In the genomic region with DNA sequence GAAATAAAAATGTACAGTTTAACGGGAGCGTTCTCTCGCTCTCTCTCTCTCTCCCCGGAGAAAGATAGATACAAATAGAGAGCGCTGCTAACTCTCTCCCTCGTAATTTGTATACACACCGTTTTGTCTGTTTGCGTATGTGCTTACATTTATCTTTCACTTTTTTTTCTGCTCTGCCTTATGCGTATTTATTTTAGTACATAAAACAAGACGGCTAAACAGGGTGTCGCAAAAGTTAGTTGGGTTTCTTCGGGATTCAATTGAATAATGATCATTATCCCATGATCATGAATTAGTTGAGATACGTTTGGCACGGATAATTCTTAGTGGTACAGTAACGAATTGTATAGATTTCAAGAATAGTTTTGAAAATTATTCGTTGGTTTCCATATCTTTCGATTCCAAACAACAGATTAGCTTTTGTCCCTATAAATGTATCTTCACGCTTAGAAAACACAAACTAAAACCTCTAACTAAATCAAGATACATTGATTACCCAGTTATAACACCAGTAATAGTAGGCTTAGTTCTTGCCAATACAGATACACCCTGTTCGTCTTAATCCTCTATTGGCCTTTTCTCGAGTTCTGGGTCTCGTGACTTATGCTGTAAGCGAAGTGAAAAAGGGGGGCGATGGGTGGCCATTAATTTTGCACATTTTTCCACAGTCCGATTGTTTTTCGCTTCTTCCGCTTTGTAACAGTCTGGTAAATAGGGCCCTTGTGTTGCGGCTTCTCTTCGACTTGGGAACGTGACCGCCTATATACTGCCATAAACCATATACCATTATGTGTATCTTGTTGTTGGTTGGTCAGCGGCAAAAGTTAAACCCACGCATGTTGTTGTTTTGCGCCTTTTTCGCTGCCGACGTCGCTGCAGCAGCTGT, we compare ENCODE assay signal across 1 fruit fly cellular context.
TF ChIP-seq lines count a peak whose summit lies in the region.

No protein-coding gene starts in this region.

TF ChIP-seq in whole organism, embryonic, 481 proteins besides CTCF, POLR2A, EP300 and RAD21 (continued from another document and continues in another):
- TF ChIP-seq CG6765 (GFP tag; optimal IDR thresholded peaks at IDR 0.05; lab: Kevin White, UChicago) (peak; percentile 90), CG2129 (GFP tag; IDR thresholded peaks at IDR 0.05; lab: Robert Waterston, UW; ENCODE audit: partially characterized antibody) (no peak), NC2β (GFP tag; optimal IDR thresholded peaks at IDR 0.05; lab: Kevin White, UChicago) (peak; percentile 28), zen (tag; optimal IDR thresholded peaks at IDR 0.05; lab: Kevin White, UChicago) (peak; percentile 34), CG9727 (GFP tag; optimal IDR thresholded peaks at IDR 0.05; lab: Kevin White, UChicago) (peak; percentile 85), ken (GFP tag; IDR thresholded peaks at IDR 0.05; lab: Robert Waterston, UW) (no peak), CG16863 (GFP tag; optimal IDR thresholded peaks at IDR 0.05; lab: Kevin White, UChicago) (peak; percentile 78), Asciz (GFP tag; optimal IDR thresholded peaks at IDR 0.05; lab: Kevin White, UChicago) (peak; percentile 76), Ssrp (tag; optimal IDR thresholded peaks at IDR 0.05; lab: Kevin White, UChicago) (peak; percentile 76), prd (optimal IDR thresholded peaks at IDR 0.05; lab: Kevin White, UChicago) (no peak), prd (GFP tag; IDR thresholded peaks at IDR 0.05; lab: Robert Waterston, UW) (no peak), CG11504 (tag; optimal IDR thresholded peaks at IDR 0.05; lab: Kevin White, UChicago) (peak; percentile 85), CG16815 (GFP tag; optimal IDR thresholded peaks at IDR 0.05; lab: Kevin White, UChicago) (peak; percentile 41), mam (GFP tag; optimal IDR thresholded peaks at IDR 0.05; lab: Kevin White, UChicago) (peak; percentile 79), CG10366 (GFP tag; IDR thresholded peaks at IDR 0.05; lab: Robert Waterston, UW) (no peak), CG18619 (GFP tag; optimal IDR thresholded peaks at IDR 0.05; lab: Kevin White, UChicago) (peak; percentile 83), jigr1 (GFP tag; IDR thresholded peaks at IDR 0.05; lab: Robert Waterston, UW) (no peak), B-H2 (GFP tag; optimal IDR thresholded peaks at IDR 0.05; lab: Kevin White, UChicago) (peak; percentile 65), h (optimal IDR thresholded peaks at IDR 0.05; lab: Kevin White, UChicago) (no peak), Hsf (GFP tag; optimal IDR thresholded peaks at IDR 0.05; lab: Kevin White, UChicago) (peak; percentile 72), Ets65A (GFP tag; lab: Kevin White, UChicago) (peak; percentile 94), btn (GFP tag; optimal IDR thresholded peaks at IDR 0.05; lab: Kevin White, UChicago) (peak; percentile 35), CG17612 (GFP tag; IDR thresholded peaks at IDR 0.05; lab: Robert Waterston, UW) (no peak), sens (GFP tag; lab: Kevin White, UChicago) (peak; percentile 94), CG8765 (GFP tag; IDR thresholded peaks at IDR 0.05; lab: Robert Waterston, UW) (no peak), trh (GFP tag; optimal IDR thresholded peaks at IDR 0.05; lab: Kevin White, UChicago) (peak; percentile 32), knrl (GFP tag; IDR thresholded peaks at IDR 0.05; lab: Robert Waterston, UW; ENCODE audit: partially characterized antibody) (no peak), run (tag; optimal IDR thresholded peaks at IDR 0.05; lab: Kevin White, UChicago) (peak; percentile 56), CkIIα-i1 (GFP tag; IDR thresholded peaks at IDR 0.05; lab: Robert Waterston, UW) (no peak), ab (GFP tag; optimal IDR thresholded peaks at IDR 0.05; lab: Kevin White, UChicago) (no peak), Gug (GFP tag; IDR thresholded peaks at IDR 0.05; lab: Robert Waterston, UW) (0 out of 4 replicates have a peak, but pooled peaks have one; percentile 1), cad (GFP tag; optimal IDR thresholded peaks at IDR 0.05; lab: Kevin White, UChicago) (peak; percentile 8), Tbp (GFP tag; optimal IDR thresholded peaks at IDR 0.05; lab: Kevin White, UChicago) (no peak), CG7556 (GFP tag; optimal IDR thresholded peaks at IDR 0.05; lab: Kevin White, UChicago) (peak; percentile 94), trem (tag; optimal IDR thresholded peaks at IDR 0.05; lab: Kevin White, UChicago) (peak; percentile 67), CG12744 (GFP tag; optimal IDR thresholded peaks at IDR 0.05; lab: Kevin White, UChicago) (peak; percentile 40), Poxn (GFP tag; IDR thresholded peaks at IDR 0.05; lab: Robert Waterston, UW) (no peak), Mes4 (GFP tag; optimal IDR thresholded peaks at IDR 0.05; lab: Kevin White, UChicago) (peak; percentile 73), CG9932 (GFP tag; IDR thresholded peaks at IDR 0.05; lab: Robert Waterston, UW) (no peak), CG2889 (GFP tag; IDR thresholded peaks at IDR 0.05; lab: Robert Waterston, UW) (no peak), chinmo (GFP tag; IDR thresholded peaks at IDR 0.05; lab: Robert Waterston, UW; ENCODE audit: partially characterized antibody) (no peak), CG4282 (GFP tag; optimal IDR thresholded peaks at IDR 0.05; lab: Kevin White, UChicago) (no peak), CG11085 (GFP tag; IDR thresholded peaks at IDR 0.05; lab: Robert Waterston, UW) (no peak), unpg (GFP tag; optimal IDR thresholded peaks at IDR 0.05; lab: Kevin White, UChicago) (peak; percentile 78), dmrt99B (tag; optimal IDR thresholded peaks at IDR 0.05; lab: Kevin White, UChicago) (peak; percentile 86), Hmx (GFP tag; optimal IDR thresholded peaks at IDR 0.05; lab: Kevin White, UChicago) (peak; percentile 77), CG17912 (GFP tag; optimal IDR thresholded peaks at IDR 0.05; lab: Kevin White, UChicago) (peak; percentile 75), CG8281 (tag; optimal IDR thresholded peaks at IDR 0.05; lab: Kevin White, UChicago) (peak; percentile 51), CG33213 (GFP tag; optimal IDR thresholded peaks at IDR 0.05; lab: Kevin White, UChicago) (peak; percentile 64), CG3407 (GFP tag; optimal IDR thresholded peaks at IDR 0.05; lab: Kevin White, UChicago) (peak; percentile 84), ato (GFP tag; IDR thresholded peaks at IDR 0.05; lab: Robert Waterston, UW; ENCODE audit: partially characterized antibody) (no peak), corto (GFP tag; optimal IDR thresholded peaks at IDR 0.05; lab: Kevin White, UChicago) (no peak), eyg (GFP tag; optimal IDR thresholded peaks at IDR 0.05; lab: Kevin White, UChicago) (peak; percentile 31), tna (GFP tag; IDR thresholded peaks at IDR 0.05; lab: Robert Waterston, UW; ENCODE audit: partially characterized antibody) (no peak), ewg (GFP tag; optimal IDR thresholded peaks at IDR 0.05; lab: Kevin White, UChicago) (peak; percentile 46), rib (GFP tag; IDR thresholded peaks at IDR 0.05; lab: Robert Waterston, UW) (no peak), Hmr (GFP tag; optimal IDR thresholded peaks at IDR 0.05; lab: Kevin White, UChicago) (peak; percentile 86), CG18764 (GFP tag; optimal IDR thresholded peaks at IDR 0.05; lab: Kevin White, UChicago) (peak; percentile 69), Jarid2 (GFP tag; optimal IDR thresholded peaks at IDR 0.05; lab: Kevin White, UChicago) (peak; percentile 56), sd (tag; optimal IDR thresholded peaks at IDR 0.05; lab: Kevin White, UChicago) (peak; percentile 7), CG13287 (GFP tag; IDR thresholded peaks at IDR 0.05; lab: Robert Waterston, UW; ENCODE audit: partially characterized antibody) (no peak), dm (GFP tag; optimal IDR thresholded peaks at IDR 0.05; lab: Kevin White, UChicago) (peak; percentile 58), Spps (tag; optimal IDR thresholded peaks at IDR 0.05; lab: Kevin White, UChicago) (peak; percentile 63), CG15073 (GFP tag; optimal IDR thresholded peaks at IDR 0.05; lab: Kevin White, UChicago) (no peak), Hey (tag; optimal IDR thresholded peaks at IDR 0.05; lab: Kevin White, UChicago) (peak; percentile 47), CG18011 (GFP tag; optimal IDR thresholded peaks at IDR 0.05; lab: Kevin White, UChicago) (peak; percentile 46), hbn (GFP tag; IDR thresholded peaks at IDR 0.05; lab: Robert Waterston, UW; ENCODE audit: partially characterized antibody) (no peak), z (GFP tag; IDR thresholded peaks at IDR 0.05; lab: Robert Waterston, UW) (no peak), CG7786 (GFP tag; optimal IDR thresholded peaks at IDR 0.05; lab: Kevin White, UChicago) (peak; percentile 66), cwo (GFP tag; optimal IDR thresholded peaks at IDR 0.05; lab: Kevin White, UChicago) (peak; percentile 95), ash1 (GFP tag; optimal IDR thresholded peaks at IDR 0.05; lab: Kevin White, UChicago) (no peak), sim (GFP tag; IDR thresholded peaks at IDR 0.05; lab: Robert Waterston, UW) (no peak), twi (tag; optimal IDR thresholded peaks at IDR 0.05; lab: Kevin White, UChicago) (peak; percentile 54), wek (GFP tag; optimal IDR thresholded peaks at IDR 0.05; lab: Kevin White, UChicago) (peak; percentile 89), ftz-f1 (GFP tag; optimal IDR thresholded peaks at IDR 0.05; lab: Kevin White, UChicago) (no peak), E2f2 (GFP tag; IDR thresholded peaks at IDR 0.05; lab: Robert Waterston, UW) (no peak), CG10147 (GFP tag; optimal IDR thresholded peaks at IDR 0.05; lab: Kevin White, UChicago) (peak; percentile 92), CG15269 (tag; optimal IDR thresholded peaks at IDR 0.05; lab: Kevin White, UChicago) (peak; percentile 80), stwl (tag; optimal IDR thresholded peaks at IDR 0.05; lab: Kevin White, UChicago) (no peak), disco-r (GFP tag; optimal IDR thresholded peaks at IDR 0.05; lab: Kevin White, UChicago) (peak; percentile 74), Opbp (GFP tag; IDR thresholded peaks at IDR 0.05; lab: Robert Waterston, UW; ENCODE audit: partially characterized antibody) (no peak), lab (GFP tag; optimal IDR thresholded peaks at IDR 0.05; lab: Kevin White, UChicago) (peak; percentile 90), toy (GFP tag; IDR thresholded peaks at IDR 0.05; lab: Robert Waterston, UW) (no peak), scrt (GFP tag; optimal IDR thresholded peaks at IDR 0.05; lab: Kevin White, UChicago) (peak; percentile 76), CG12391 (tag; optimal IDR thresholded peaks at IDR 0.05; lab: Kevin White, UChicago) (peak; percentile 86), CG3163 (GFP tag; optimal IDR thresholded peaks at IDR 0.05; lab: Kevin White, UChicago) (peak; percentile 63), bowl (GFP tag; IDR thresholded peaks at IDR 0.05; lab: Robert Waterston, UW) (no peak), Dek (tag; optimal IDR thresholded peaks at IDR 0.05; lab: Kevin White, UChicago) (peak; percentile 86), insv (GFP tag; optimal IDR thresholded peaks at IDR 0.05; lab: Kevin White, UChicago) (peak in 1 of 2 experiments; percentile 18), yki (optimal IDR thresholded peaks at IDR 0.05; lab: Kevin White, UChicago) (peak; percentile 90), CG7928 (GFP tag; optimal IDR thresholded peaks at IDR 0.05; lab: Kevin White, UChicago) (peak; percentile 68), CG6689 (GFP tag; IDR thresholded peaks at IDR 0.05; lab: Robert Waterston, UW) (no peak), CG11560 (tag; IDR thresholded peaks at IDR 0.05; lab: Robert Waterston, UW) (no peak), Bdp1 (GFP tag; optimal IDR thresholded peaks at IDR 0.05; lab: Kevin White, UChicago) (peak; percentile 20), Xbp1 (GFP tag; optimal IDR thresholded peaks at IDR 0.05; lab: Kevin White, UChicago) (peak; percentile 71), Sin3A (optimal IDR thresholded peaks at IDR 0.05; lab: Kevin White, UChicago) (no peak), row (GFP tag; IDR thresholded peaks at IDR 0.05; lab: Robert Waterston, UW) (no peak), CG16813 (GFP tag; IDR thresholded peaks at IDR 0.05; lab: Robert Waterston, UW; ENCODE audit: partially characterized antibody) (no peak), CG2120 (GFP tag; optimal IDR thresholded peaks at IDR 0.05; lab: Kevin White, UChicago) (peak; percentile 88), ranshi (GFP tag; IDR thresholded peaks at IDR 0.05; lab: Robert Waterston, UW) (no peak), Hr3 (GFP tag; optimal IDR thresholded peaks at IDR 0.05; lab: Kevin White, UChicago) (peak; percentile 50), CG10267 (tag; optimal IDR thresholded peaks at IDR 0.05; lab: Kevin White, UChicago) (peak; percentile 71), maf-S (GFP tag; optimal IDR thresholded peaks at IDR 0.05; lab: Kevin White, UChicago) (peak; percentile 14), Dip3 (GFP tag; optimal IDR thresholded peaks at IDR 0.05; lab: Kevin White, UChicago) (peak; percentile 77), sc (optimal IDR thresholded peaks at IDR 0.05; lab: Kevin White, UChicago) (no peak), sc (GFP tag; optimal IDR thresholded peaks at IDR 0.05; lab: Kevin White, UChicago) (peak; percentile 71), mirr (GFP tag; optimal IDR thresholded peaks at IDR 0.05; lab: Kevin White, UChicago) (peak; percentile 50), crp (GFP tag; optimal IDR thresholded peaks at IDR 0.05; lab: Kevin White, UChicago) (peak in 1 of 2 experiments; percentile 10), CG1529 (GFP tag; optimal IDR thresholded peaks at IDR 0.05; lab: Kevin White, UChicago) (peak; percentile 85), nom (GFP tag; optimal IDR thresholded peaks at IDR 0.05; lab: Kevin White, UChicago) (peak; percentile 81), ro (GFP tag; IDR thresholded peaks at IDR 0.05; lab: Robert Waterston, UW) (no peak), br (optimal IDR thresholded peaks at IDR 0.05; lab: Kevin White, UChicago) (no peak), CG14441 (GFP tag; IDR thresholded peaks at IDR 0.05; lab: Robert Waterston, UW) (no peak), Doc2 (GFP tag; IDR thresholded peaks at IDR 0.05; lab: Robert Waterston, UW) (no peak), abd-A (tag; optimal IDR thresholded peaks at IDR 0.05; lab: Kevin White, UChicago) (peak; percentile 82), CG1832 (GFP tag; optimal IDR thresholded peaks at IDR 0.05; lab: Kevin White, UChicago) (no peak), NFAT (GFP tag; IDR thresholded peaks at IDR 0.05; lab: Robert Waterston, UW) (no peak), sisA (GFP tag; IDR thresholded peaks at IDR 0.05; lab: Robert Waterston, UW) (no peak), peb (GFP tag; IDR thresholded peaks at IDR 0.05; lab: Robert Waterston, UW) (no peak), CG8359 (GFP tag; optimal IDR thresholded peaks at IDR 0.05; lab: Kevin White, UChicago; ENCODE audit: borderline replicate concordance) (peak; percentile 74), cg (GFP tag; optimal IDR thresholded peaks at IDR 0.05; lab: Kevin White, UChicago) (no peak), C15 (GFP tag; IDR thresholded peaks at IDR 0.05; lab: Robert Waterston, UW) (no peak), vnd (GFP tag; IDR thresholded peaks at IDR 0.05; lab: Robert Waterston, UW; ENCODE audit: partially characterized antibody) (no peak)
